Fruit fly (Drosophila melanogaster) whole organism, embryonic: ENCODE measurements around the gene CG10214.

ENCODE experiments used
- Ada2b ChIP-seq: fragments of 200-800 bp; sonication (Bioruptor generic); IDR thresholded peaks from 2 replicates; pipeline ENCODE4 v1.3.6; 2022; ENCODE audit warnings: missing biosample characterization, missing genetic modification characterization
- CG11093 ChIP-seq: fragments of 200-800 bp; sonication (Bioruptor generic); IDR thresholded peaks from 3 replicates; pipeline ENCODE4 v1.3.6; 2022; ENCODE audit warnings: missing biosample characterization, missing genetic modification characterization
- CG11398 ChIP-seq: fragments of 200-800 bp; sonication (Bioruptor generic); optimal IDR thresholded peaks from 2 replicates; lab custom pipeline; 2016; ENCODE audit warnings: missing biosample characterization, missing genetic modification characterization
- CG11456 ChIP-seq: fragments of 200-800 bp; sonication (Bioruptor generic); IDR thresholded peaks from 3 replicates; pipeline ENCODE4 v1.3.6; 2022; ENCODE audit warnings: missing biosample characterization, missing genetic modification characterization
- CG13624 ChIP-seq: fragments of 200-800 bp; sonication (Bioruptor generic); optimal IDR thresholded peaks from 2 replicates; lab custom pipeline; 2016; ENCODE audit warnings: missing biosample characterization, missing genetic modification characterization
- CG14441 ChIP-seq: fragments of 200-800 bp; sonication (Bioruptor generic); IDR thresholded peaks from 2 replicates; pipeline ENCODE4 v1.3.6; 2022; ENCODE audit warnings: missing biosample characterization, missing genetic modification characterization
- CG1529 ChIP-seq: fragments of 200-800 bp; sonication (Bioruptor generic); optimal IDR thresholded peaks from 3 replicates; lab custom pipeline; 2018; ENCODE audit warnings: missing biosample characterization, missing genetic modification characterization
- CG17385 ChIP-seq: fragments of 200-800 bp; sonication (Bioruptor generic); optimal IDR thresholded peaks from 3 replicates; lab custom pipeline; 2018; ENCODE audit warnings: missing biosample characterization, mild to moderate bottlenecking, missing genetic modification characterization
- CG18476 ChIP-seq: fragments of 200-800 bp; sonication (Bioruptor generic); optimal IDR thresholded peaks from 2 replicates; lab custom pipeline; 2016; ENCODE audit warnings: missing biosample characterization, mild to moderate bottlenecking, missing genetic modification characterization
- CG2712 ChIP-seq: fragments of 200-800 bp; optimal IDR thresholded peaks from 3 replicates; lab custom pipeline; 2019; ENCODE audit warnings: missing biosample characterization, mild to moderate bottlenecking, missing genetic modification characterization, moderate library complexity
- CG33213 ChIP-seq: fragments of 200-800 bp; sonication (Bioruptor generic); optimal IDR thresholded peaks from 3 replicates; lab custom pipeline; 2016; ENCODE audit warnings: missing biosample characterization, missing genetic modification characterization
- CG4328 ChIP-seq: fragments of 200-800 bp; sonication (Bioruptor generic); optimal IDR thresholded peaks from 3 replicates; lab custom pipeline; 2017; ENCODE audit warnings: missing biosample characterization, missing genetic modification reagents, missing genetic modification characterization
- CG5953 ChIP-seq: fragments of 200-800 bp; sonication (Bioruptor generic); IDR thresholded peaks from 2 replicates; pipeline ENCODE4 v1.3.6; 2022; ENCODE audit warnings: missing biosample characterization, missing genetic modification characterization
- CG6654 ChIP-seq: fragments of 200-800 bp; sonication (Bioruptor generic); optimal IDR thresholded peaks from 2 replicates; lab custom pipeline; 2017; ENCODE audit warnings: missing biosample characterization, mild to moderate bottlenecking, missing genetic modification characterization
- CG7271 ChIP-seq: fragments of 200-800 bp; sonication (Bioruptor generic); optimal IDR thresholded peaks from 2 replicates; lab custom pipeline; 2018; ENCODE audit warnings: missing biosample characterization, mild to moderate bottlenecking, missing genetic modification characterization, moderate library complexity
- CG7928 ChIP-seq: fragments of 200-800 bp; sonication (Bioruptor generic); optimal IDR thresholded peaks from 2 replicates; lab custom pipeline; 2017; ENCODE audit warnings: missing biosample characterization, mild to moderate bottlenecking, missing genetic modification characterization
- CG8388 ChIP-seq: fragments of 200-800 bp; sonication (Bioruptor generic); optimal IDR thresholded peaks from 2 replicates; lab custom pipeline; 2019; ENCODE audit warnings: missing biosample characterization, mild to moderate bottlenecking, missing genetic modification characterization, moderate library complexity
- CG9437 ChIP-seq: fragments of 200-800 bp; sonication (Bioruptor generic); optimal IDR thresholded peaks from 2 replicates; lab custom pipeline; 2018; ENCODE audit warnings: missing biosample characterization, mild to moderate bottlenecking, missing genetic modification characterization
- CTCF ChIP-seq: fragments of 200-800 bp; sonication (Bioruptor generic); optimal IDR thresholded peaks from 2 replicates; lab custom pipeline; 2017; ENCODE audit warnings: missing biosample characterization, mild to moderate bottlenecking, missing genetic modification characterization, moderate library complexity
- D ChIP-seq, 2 experiments: fragments of 200-800 bp in 1 of 2; fragments of >200 bp in 1 of 2; sonication (Bioruptor generic) in 1 of 2; optimal IDR thresholded peaks; 2 replicates in 1 of 2; 3 replicates in 1 of 2; lab custom pipeline; 2017; ENCODE audit warnings: mild to moderate bottlenecking in 1 of 2, missing biosample characterization in 1 of 2, missing genetic modification characterization in 1 of 2, missing genetic modification reagents in 1 of 2
- Dek ChIP-seq: fragments of 200-800 bp; sonication (Bioruptor generic); optimal IDR thresholded peaks from 3 replicates; lab custom pipeline; 2019; ENCODE audit warnings: missing biosample characterization, mild to moderate bottlenecking, missing genetic modification characterization, moderate library complexity
- Gsc ChIP-seq: fragments of 200-800 bp; sonication (Bioruptor generic); IDR thresholded peaks from 2 replicates; pipeline ENCODE4 v1.3.6; 2022; ENCODE audit warnings: missing biosample characterization, missing genetic modification characterization
- HHEX ChIP-seq: fragments of 200-800 bp; sonication (Bioruptor generic); optimal IDR thresholded peaks from 3 replicates; lab custom pipeline; 2017; ENCODE audit warnings: missing biosample characterization, mild to moderate bottlenecking, missing genetic modification characterization, missing genetic modification reagents
- Hr39 ChIP-seq: fragments of >200 bp; optimal IDR thresholded peaks from 2 replicates; lab custom pipeline; 2017
- Oaz ChIP-seq: fragments of 200-800 bp; sonication (Bioruptor generic); IDR thresholded peaks from 2 replicates; pipeline ENCODE4 v1.3.6; 2022; ENCODE audit warnings: missing biosample characterization, missing genetic modification characterization
- Opbp ChIP-seq: fragments of 200-800 bp; sonication (Bioruptor generic); IDR thresholded peaks from 3 replicates; pipeline ENCODE4 v1.3.6; 2022; ENCODE audit warnings: missing biosample characterization, missing genetic modification characterization; ENCODE audit not compliant: partially characterized antibody
- Ptx1 ChIP-seq: fragments of 200-800 bp; sonication (Bioruptor generic); IDR thresholded peaks from 2 replicates; pipeline ENCODE4 v1.3.6; 2022; ENCODE audit warnings: missing biosample characterization, missing genetic modification characterization
- Sry-δ ChIP-seq: fragments of 200-800 bp; sonication (Bioruptor generic); optimal IDR thresholded peaks from 2 replicates; lab custom pipeline; 2016; ENCODE audit warnings: missing biosample characterization, missing genetic modification characterization
- Taf1 ChIP-seq: fragments of 200-800 bp; sonication (Bioruptor generic); IDR thresholded peaks from 2 replicates; pipeline ENCODE4 v1.3.6; 2022; ENCODE audit warnings: missing biosample characterization, missing genetic modification characterization
- abd-A ChIP-seq: fragments of 200-800 bp; sonication (Bioruptor generic); optimal IDR thresholded peaks from 3 replicates; lab custom pipeline; 2019; ENCODE audit warnings: missing biosample characterization, mild to moderate bottlenecking, missing genetic modification characterization, moderate library complexity
- ato ChIP-seq: fragments of 200-800 bp; sonication (Bioruptor generic); IDR thresholded peaks from 2 replicates; pipeline ENCODE4 v1.3.6; 2022; ENCODE audit warnings: missing biosample characterization, missing genetic modification characterization; ENCODE audit not compliant: partially characterized antibody
- bigmax ChIP-seq: fragments of 200-800 bp; sonication (Bioruptor generic); optimal IDR thresholded peaks from 2 replicates; lab custom pipeline; 2018; ENCODE audit warnings: missing biosample characterization, mild to moderate bottlenecking, missing genetic modification characterization
- cg ChIP-seq: fragments of 200-800 bp; sonication (Bioruptor generic); optimal IDR thresholded peaks from 3 replicates; lab custom pipeline; 2019; ENCODE audit warnings: missing biosample characterization, mild to moderate bottlenecking, missing genetic modification characterization, moderate library complexity
- corto ChIP-seq: fragments of 200-800 bp; sonication (Bioruptor generic); optimal IDR thresholded peaks from 2 replicates; lab custom pipeline; 2016; ENCODE audit warnings: missing biosample characterization, mild to moderate bottlenecking, missing genetic modification characterization, moderate library complexity
- dati ChIP-seq: fragments of 200-800 bp; sonication (Bioruptor generic); IDR thresholded peaks from 2 replicates; pipeline ENCODE4 v1.3.6; 2022; ENCODE audit warnings: missing biosample characterization, missing genetic modification characterization
- eve ChIP-seq, 2 experiments: fragments of >200 bp; optimal IDR thresholded peaks; 2 replicates each; lab custom pipeline; 2017; ENCODE audit warnings: missing biosample characterization in 2 of 2, missing genetic modification characterization in 2 of 2
- eyg ChIP-seq: fragments of 200-800 bp; sonication (Bioruptor generic); optimal IDR thresholded peaks from 3 replicates; lab custom pipeline; 2016; ENCODE audit warnings: missing biosample characterization, missing genetic modification characterization
- gcm ChIP-seq: fragments of 200-800 bp; sonication (Bioruptor generic); optimal IDR thresholded peaks from 2 replicates; lab custom pipeline; 2019; ENCODE audit warnings: missing biosample characterization, mild to moderate bottlenecking, missing genetic modification characterization, moderate library complexity
- hb ChIP-seq: fragments of 200-800 bp; sonication (Bioruptor generic); IDR thresholded peaks from 3 replicates; pipeline ENCODE4 v1.3.6; 2022; ENCODE audit warnings: missing biosample characterization, missing genetic modification characterization; ENCODE audit not compliant: partially characterized antibody
- her ChIP-seq: fragments of 200-800 bp; sonication (Bioruptor generic); optimal IDR thresholded peaks from 2 replicates; lab custom pipeline; 2016; ENCODE audit warnings: missing biosample characterization, missing genetic modification characterization
- kni ChIP-seq: fragments of 200-800 bp; sonication (Bioruptor generic); optimal IDR thresholded peaks from 3 replicates; lab custom pipeline; 2017; ENCODE audit warnings: mild to moderate bottlenecking, missing biosample characterization, missing genetic modification reagents, missing genetic modification characterization
- knrl ChIP-seq: fragments of 200-800 bp; sonication (Bioruptor generic); IDR thresholded peaks from 3 replicates; pipeline ENCODE4 v1.3.6; 2022; ENCODE audit warnings: missing biosample characterization, missing genetic modification characterization; ENCODE audit not compliant: partially characterized antibody
- lilli ChIP-seq: fragments of 200-800 bp; sonication (Bioruptor generic); optimal IDR thresholded peaks from 3 replicates; lab custom pipeline; 2016; ENCODE audit warnings: missing biosample characterization, missing genetic modification characterization
- nmo ChIP-seq: fragments of 200-800 bp; sonication (Bioruptor generic); optimal IDR thresholded peaks from 2 replicates; lab custom pipeline; 2018; ENCODE audit warnings: missing biosample characterization, mild to moderate bottlenecking, missing genetic modification characterization, moderate library complexity
- p53 ChIP-seq: fragments of 200-800 bp; sonication (Bioruptor generic); optimal IDR thresholded peaks from 2 replicates; lab custom pipeline; 2016; ENCODE audit warnings: missing biosample characterization, missing genetic modification characterization
- pfk ChIP-seq: fragments of 200-800 bp; sonication (Bioruptor generic); optimal IDR thresholded peaks from 2 replicates; lab custom pipeline; 2018; ENCODE audit warnings: missing biosample characterization, mild to moderate bottlenecking, missing genetic modification characterization, moderate library complexity
- pita ChIP-seq: fragments of 200-800 bp; sonication (Bioruptor generic); optimal IDR thresholded peaks from 2 replicates; lab custom pipeline; 2017; ENCODE audit warnings: missing biosample characterization, mild to moderate bottlenecking, missing genetic modification characterization
- sr ChIP-seq: fragments of 200-800 bp; sonication (Bioruptor generic); IDR thresholded peaks from 3 replicates; pipeline ENCODE4 v1.3.6; 2022; ENCODE audit warnings: missing biosample characterization, missing genetic modification characterization
- sug ChIP-seq: fragments of 200-800 bp; optimal IDR thresholded peaks from 2 replicates; lab custom pipeline; 2019; ENCODE audit warnings: missing biosample characterization, mild to moderate bottlenecking, missing genetic modification characterization, moderate library complexity
- usp ChIP-seq: fragments of >200 bp; optimal IDR thresholded peaks from 2 replicates; lab custom pipeline; 2017; ENCODE audit warnings: missing biosample characterization, missing genetic modification characterization
- wdn ChIP-seq: fragments of 200-800 bp; sonication (Bioruptor generic); IDR thresholded peaks from 2 replicates; pipeline ENCODE4 v1.3.6; 2022; ENCODE audit warnings: missing biosample characterization, missing genetic modification characterization
- zfh2 ChIP-seq: fragments of 200-800 bp; sonication (Bioruptor generic); optimal IDR thresholded peaks from 2 replicates; lab custom pipeline; 2016; ENCODE audit warnings: missing biosample characterization, missing genetic modification characterization

CG10214 gene

DNA sequence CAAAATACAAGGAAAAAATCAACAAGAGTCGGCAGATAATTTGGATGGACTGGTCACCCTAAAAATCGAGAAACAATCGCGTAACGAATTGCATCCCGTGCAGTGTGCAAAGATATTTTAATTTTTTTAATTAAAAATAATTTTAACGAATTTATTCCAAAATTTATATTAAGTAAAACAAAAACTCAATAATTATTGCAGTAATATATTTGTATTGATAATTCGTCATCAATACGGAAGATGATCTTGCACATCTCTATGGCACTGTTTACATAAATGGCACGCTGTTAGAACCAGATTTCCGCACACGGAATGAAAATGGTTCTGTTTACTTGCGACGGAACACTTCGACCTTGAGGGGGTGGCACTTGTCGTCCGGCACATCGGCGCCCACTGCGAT lies 5.5 kb upstream of the CG10214 start, which contains the start of gene tst (continued):
- TF ChIP-seq Opbp (GFP tag; lab: Robert Waterston, UW) (no peak), Sry-δ (peak; percentile 44), CG6654 (peak; percentile 56), CG8388 (GFP tag; lab: Kevin White, UChicago) (peak; percentile 89), pfk (no peak), hb (GFP tag; lab: Robert Waterston, UW) (no peak), dati (GFP tag; lab: Robert Waterston, UW) (peak; percentile 78), Taf1 (peak; percentile 93), CG7271 (tag; lab: Kevin White, UChicago) (peak; percentile 87), wdn (GFP tag; lab: Robert Waterston, UW) (peak; percentile 95), eve (GFP tag; optimal IDR thresholded peaks at IDR 0.05; lab: Kevin White, UChicago) (no peak), CG7928 (GFP tag; lab: Kevin White, UChicago) (peak; percentile 62), CG11398 (GFP tag; lab: Kevin White, UChicago) (no peak), knrl (GFP tag; lab: Robert Waterston, UW) (peak; percentile 63; the same call in 1 of the 3 replicates), D (optimal IDR thresholded peaks at IDR 0.05; lab: Kevin White, UChicago) (no peak), D (GFP tag; optimal IDR thresholded peaks at IDR 0.05; lab: Kevin White, UChicago) (peak; percentile 78), CG4328 (GFP tag; lab: Kevin White, UChicago) (peak; percentile 41), usp (no peak), zfh2 (GFP tag; lab: Kevin White, UChicago) (peak; percentile 79), abd-A (tag; lab: Kevin White, UChicago) (no peak), Gsc (GFP tag; lab: Robert Waterston, UW) (peak; percentile 92), HHEX (GFP tag; lab: Kevin White, UChicago) (peak; percentile 90), CG18476 (peak; percentile 75), Hr39 (lab: Kevin White, UChicago) (no peak), CG17385 (GFP tag; lab: Kevin White, UChicago) (peak; percentile 84), CG1529 (GFP tag; lab: Kevin White, UChicago) (peak; percentile 69), pita (no peak), CG2712 (tag; lab: Kevin White, UChicago) (peak; percentile 97), her (no peak), CG11093 (GFP tag; lab: Robert Waterston, UW) (peak; percentile 94), Oaz (GFP tag; lab: Robert Waterston, UW) (peak; percentile 87), CG14441 (GFP tag; lab: Robert Waterston, UW) (peak; percentile 98), Ptx1 (GFP tag; lab: Robert Waterston, UW) (peak; percentile 99), lilli (peak; percentile 84), Ada2b (peak; percentile 96), gcm (GFP tag; lab: Kevin White, UChicago) (peak; percentile 87), ato (GFP tag; lab: Robert Waterston, UW) (no peak), CG5953 (GFP tag; lab: Robert Waterston, UW) (peak; percentile 86), eyg (GFP tag; lab: Kevin White, UChicago) (no peak), nmo (GFP tag; lab: Kevin White, UChicago) (peak; percentile 95), corto (GFP tag; lab: Kevin White, UChicago) (peak; percentile 36), cg (GFP tag; lab: Kevin White, UChicago) (no peak), CTCF (GFP tag; lab: Kevin White, UChicago) (no peak), sug (tag; lab: Kevin White, UChicago) (peak; percentile 79), CG11456 (GFP tag; lab: Robert Waterston, UW) (peak; percentile 97), kni (peak; percentile 7), bigmax (GFP tag; lab: Kevin White, UChicago) (no peak), CG9437 (GFP tag; lab: Kevin White, UChicago) (peak; percentile 81), sr (GFP tag; lab: Robert Waterston, UW) (no peak), CG13624 (GFP tag; lab: Kevin White, UChicago) (peak; percentile 54), Dek (tag; lab: Kevin White, UChicago) (peak; percentile 90), p53 (GFP tag; lab: Kevin White, UChicago) (no peak), CG33213 (peak; percentile 24)
